Worm (Caenorhabditis elegans): ENCODE data around the gene Y97E10AL.1.

The Y97E10AL.1 gene

ce11 chrV:7985860-7986259, at the start of gene Y97E10AL.1:
Y97E10AL.1 (plus strand) TSS chrV:7986160.
- no peak for TF ChIP-seq unc-62 (GFP tag; optimal IDR thresholded peaks at IDR 0.05)

ce11 chrV:7937152-7937551, 48.8 kb upstream of the Y97E10AL.1 start, which contains the start of gene srsx-3:
srsx-3 (minus strand) TSS chrV:7937252.
- TF ChIP-seq unc-62 (GFP tag; optimal IDR thresholded peaks at IDR 0.05), result no peak

DNA sequence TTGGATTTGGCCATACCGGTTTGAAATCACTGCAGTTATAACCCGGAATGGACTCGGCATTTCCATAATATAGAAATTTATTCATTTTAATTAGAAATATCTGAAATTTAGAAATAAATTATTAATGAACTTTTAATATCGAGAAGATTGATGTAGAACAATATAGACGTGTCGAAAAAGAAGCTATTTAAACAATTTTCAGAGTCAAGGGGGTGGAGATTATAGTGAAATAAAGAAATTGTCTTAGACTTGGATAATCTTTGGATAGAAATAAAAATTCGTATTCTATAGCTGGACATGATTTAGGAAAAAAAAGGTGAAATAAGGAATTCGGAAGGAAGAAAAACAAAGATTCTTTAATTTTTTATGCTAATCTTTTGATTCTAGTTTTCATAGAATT, 45.7 kb upstream of the Y97E10AL.1 start, which contains the start of gene srt-53:
TSS of gene srt-53 (minus strand) at position 101 of the 400 bp plus-strand sequence.
- TF ChIP-seq unc-62 (GFP tag; optimal IDR thresholded peaks at IDR 0.05), result no peak

- no peak for TF ChIP-seq unc-62 (GFP tag; optimal IDR thresholded peaks at IDR 0.05)
Observed at ce11 chrV:7943568-7943967, 42.4 kb upstream of the Y97E10AL.1 start, which contains the start of gene Y97E10B.1. Y97E10B.1 (plus strand) TSS chrV:7943868.

DNA sequence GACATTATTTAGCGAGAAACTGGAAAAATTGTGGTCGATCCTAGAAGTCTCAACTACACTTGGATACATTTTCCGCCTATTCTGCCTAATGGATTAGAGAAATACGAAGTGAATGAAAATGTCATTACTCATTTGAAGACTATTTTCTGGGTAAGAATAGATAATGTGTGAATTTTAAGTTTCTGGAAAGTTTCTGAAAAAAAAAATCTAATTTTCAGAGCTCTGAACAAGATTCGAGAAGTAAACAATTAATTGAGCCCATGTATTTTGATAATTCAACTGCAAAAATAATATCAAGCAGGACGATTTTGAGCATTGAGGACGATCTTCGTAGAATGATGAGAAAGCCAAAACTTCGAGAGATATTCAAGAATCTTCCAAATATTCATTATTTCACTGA, 39.7 kb upstream of the Y97E10AL.1 start:
- TF ChIP-seq unc-62 (GFP tag; optimal IDR thresholded peaks at IDR 0.05), result no peak

DNA sequence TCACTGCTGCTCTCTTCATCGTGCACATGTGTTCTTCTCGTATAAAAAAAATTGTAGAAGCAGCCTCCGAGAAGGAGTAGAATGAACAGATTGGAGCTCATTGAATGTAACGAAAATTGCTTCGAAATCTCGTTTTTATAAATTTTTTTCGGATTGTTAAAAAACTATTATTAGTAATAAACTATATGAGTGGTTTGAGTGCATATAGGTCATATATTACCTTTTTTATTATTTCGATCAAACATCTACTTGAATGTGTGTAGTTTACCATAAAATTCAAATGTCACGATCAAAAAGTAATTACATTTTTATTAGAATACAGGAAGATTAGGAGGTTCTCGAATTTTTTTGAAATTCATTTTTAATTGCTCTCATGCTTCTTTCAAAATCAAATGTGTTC, 33.1 kb upstream of the Y97E10AL.1 start, which contains the start of gene clec-216:
TSS of gene clec-216 (minus strand) at position 101 of the 400 bp plus-strand sequence.
- TF ChIP-seq unc-62 (GFP tag; optimal IDR thresholded peaks at IDR 0.05), result no peak

DNA sequence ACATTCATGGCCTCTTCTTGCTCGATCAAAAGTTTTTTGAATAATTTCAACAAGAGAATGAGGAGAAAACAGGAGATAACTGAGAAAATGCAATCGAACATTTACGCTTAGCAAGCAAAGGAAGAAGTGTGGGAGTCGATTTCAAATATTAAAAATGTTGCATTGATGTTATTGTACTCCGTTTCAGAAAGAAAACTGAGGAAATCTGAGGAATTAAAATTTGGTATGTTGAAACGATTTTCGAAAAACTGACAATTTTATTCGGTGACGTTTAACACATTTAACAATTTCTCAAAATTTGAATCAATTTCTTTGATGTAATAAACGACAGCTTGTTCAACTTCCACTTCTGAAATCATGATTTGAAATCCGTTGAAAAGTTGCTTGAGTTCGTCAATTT, 31.4 kb upstream of the Y97E10AL.1 start, which contains the start of gene F26D11.13:
TSS of gene F26D11.13 (minus strand) at position 101 of the 400 bp plus-strand sequence.
- no peak for TF ChIP-seq unc-62 (GFP tag; optimal IDR thresholded peaks at IDR 0.05)

ce11 chrV:7955168-7955567, 30.8 kb upstream of the Y97E10AL.1 start, which contains the start of gene F26D11.12:
F26D11.12 (minus strand) TSS chrV:7955312.
- TF ChIP-seq unc-62 (GFP tag; optimal IDR thresholded peaks at IDR 0.05), result no peak

DNA sequence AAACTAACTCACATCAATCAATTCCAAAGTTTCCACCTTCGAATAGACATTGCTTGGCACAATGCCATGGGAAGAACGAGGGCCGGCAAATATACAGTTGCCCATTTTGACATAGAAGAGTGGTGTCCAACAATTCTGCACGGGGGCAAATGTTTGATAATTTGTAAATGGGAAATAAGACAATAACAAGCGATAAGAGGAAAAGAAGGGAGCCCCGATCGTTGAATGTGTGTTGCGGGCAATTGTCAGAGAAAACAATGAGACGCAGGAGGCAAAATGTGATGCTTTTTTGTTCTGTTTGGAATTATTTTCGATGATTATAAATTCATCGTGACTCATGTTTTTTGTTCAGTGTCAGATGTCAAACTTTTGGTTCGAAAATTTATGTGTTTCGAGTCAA, 29.7 kb upstream of the Y97E10AL.1 start, which contains the start of gene pals-34:
TSS of gene pals-34 (minus strand) at position 280 of the 400 bp plus-strand sequence.
- no peak for TF ChIP-seq unc-62 (GFP tag; optimal IDR thresholded peaks at IDR 0.05)

- no peak for TF ChIP-seq unc-62 (GFP tag; optimal IDR thresholded peaks at IDR 0.05)
Observed at ce11 chrV:7958740-7959320, 27.1 kb upstream of the Y97E10AL.1 start, which contains the start of the genes clec-217 and F26D11.2. clec-217 (minus strand) TSS chrV:7958840. F26D11.2 (plus strand) TSS chrV:7959270.

- no peak for TF ChIP-seq unc-62 (GFP tag; optimal IDR thresholded peaks at IDR 0.05)
Observed at ce11 chrV:7964429-7964828, 21.5 kb upstream of the Y97E10AL.1 start.

DNA sequence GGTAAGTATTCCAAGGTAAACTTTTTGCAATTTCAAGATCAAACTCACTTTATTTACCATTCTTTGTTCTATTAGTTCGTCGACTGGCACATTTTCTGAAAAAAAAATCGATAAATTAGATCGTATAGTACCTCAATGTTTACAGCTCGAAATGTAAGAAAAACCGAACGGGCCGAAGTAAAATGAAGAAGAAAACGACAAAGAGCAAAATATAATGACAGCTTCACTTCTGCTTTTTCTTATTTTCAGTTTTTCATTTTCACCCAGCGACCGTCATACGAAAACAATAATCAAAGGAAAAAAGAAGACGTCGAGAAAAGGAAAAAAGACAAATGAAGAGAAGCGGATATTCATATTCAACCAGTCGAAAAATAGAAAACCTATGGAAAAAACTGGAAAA, 16.9 kb upstream of the Y97E10AL.1 start, which contains the start of gene che-7:
TSS of gene che-7 (minus strand) at position 101 of the 400 bp plus-strand sequence.
- no peak for TF ChIP-seq unc-62 (GFP tag; optimal IDR thresholded peaks at IDR 0.05)

DNA sequence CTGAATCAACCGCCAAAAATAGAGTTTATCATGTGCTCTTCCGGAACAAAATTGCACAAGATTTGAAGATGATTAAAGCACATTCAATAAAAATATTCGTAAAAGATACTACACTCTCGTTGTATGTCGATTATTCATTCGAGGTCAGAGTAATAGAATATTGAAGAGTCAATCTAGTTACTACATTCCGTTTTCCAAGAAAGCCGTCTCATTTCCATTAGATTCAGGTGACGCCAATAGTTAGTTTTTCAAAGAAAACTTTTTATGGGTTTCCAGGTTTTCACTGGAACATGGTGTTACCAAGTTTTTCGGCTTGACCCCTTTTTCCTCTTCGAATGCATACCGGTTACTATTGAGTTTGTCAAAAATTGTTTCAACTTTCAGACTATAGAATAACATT, 15.4 kb upstream of the Y97E10AL.1 start:
- no peak for TF ChIP-seq unc-62 (GFP tag; optimal IDR thresholded peaks at IDR 0.05)

DNA sequence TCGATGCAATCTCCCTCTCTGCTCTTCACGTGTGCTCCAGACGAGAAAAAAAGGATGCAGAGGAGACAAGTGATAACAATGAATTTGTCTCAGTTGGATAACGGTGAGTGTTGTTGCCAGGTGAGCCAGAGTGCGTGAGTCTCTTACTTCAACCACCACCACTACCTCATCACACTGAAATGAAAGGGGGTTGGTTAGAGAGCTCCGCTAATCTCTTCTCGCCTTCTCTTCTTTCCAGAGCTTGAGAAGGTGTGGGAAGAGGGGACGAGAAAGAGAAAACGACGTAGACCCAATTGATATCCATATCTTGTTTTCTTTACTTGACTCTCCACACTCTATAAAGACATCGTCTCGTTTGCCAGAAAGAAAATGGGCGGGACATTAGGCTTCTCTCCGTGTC, 14.6 kb upstream of the Y97E10AL.1 start:
- TF ChIP-seq unc-62 (GFP tag; optimal IDR thresholded peaks at IDR 0.05), result no peak

DNA sequence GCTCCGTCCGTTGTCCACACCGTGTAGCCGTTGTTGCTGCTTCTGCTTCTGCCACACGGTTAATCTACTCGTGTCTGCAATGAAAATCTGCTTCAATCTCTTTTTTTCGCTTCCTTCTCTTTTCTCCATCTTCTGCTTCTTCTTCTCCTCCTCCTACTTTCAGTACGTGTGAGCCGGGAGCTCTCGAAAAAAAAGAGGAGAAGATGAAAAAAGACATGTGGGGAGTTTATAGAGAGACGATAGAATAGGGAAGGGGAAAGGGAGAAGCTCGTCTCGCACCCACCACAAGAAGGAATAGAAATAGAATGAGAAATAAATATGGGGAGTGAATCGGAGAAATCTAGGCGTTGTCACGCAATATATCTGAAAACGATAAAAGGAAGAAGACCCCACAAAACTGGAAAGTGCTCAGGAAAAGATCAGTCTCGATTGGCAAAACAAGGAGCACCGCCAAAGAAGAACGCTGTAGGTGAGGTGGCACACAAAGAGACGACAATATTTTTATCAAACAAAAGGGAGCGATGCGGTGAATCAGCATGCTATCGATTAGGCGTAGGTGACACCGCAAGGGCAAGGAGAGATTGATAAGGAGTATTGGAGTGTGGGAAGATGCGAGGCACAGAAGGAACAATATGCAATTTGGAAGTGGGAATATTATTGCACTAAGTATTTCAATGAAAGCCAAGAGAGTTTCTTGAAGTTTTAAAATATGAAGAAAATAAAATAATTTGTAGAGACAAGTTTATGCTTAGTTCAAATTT, 8.1 kb upstream of the Y97E10AL.1 start, which contains the start of gene let-413:
TSS of gene let-413 (minus strand) at position 76 of the 761 bp plus-strand sequence.
- no peak for TF ChIP-seq unc-62 (GFP tag; optimal IDR thresholded peaks at IDR 0.05)

DNA sequence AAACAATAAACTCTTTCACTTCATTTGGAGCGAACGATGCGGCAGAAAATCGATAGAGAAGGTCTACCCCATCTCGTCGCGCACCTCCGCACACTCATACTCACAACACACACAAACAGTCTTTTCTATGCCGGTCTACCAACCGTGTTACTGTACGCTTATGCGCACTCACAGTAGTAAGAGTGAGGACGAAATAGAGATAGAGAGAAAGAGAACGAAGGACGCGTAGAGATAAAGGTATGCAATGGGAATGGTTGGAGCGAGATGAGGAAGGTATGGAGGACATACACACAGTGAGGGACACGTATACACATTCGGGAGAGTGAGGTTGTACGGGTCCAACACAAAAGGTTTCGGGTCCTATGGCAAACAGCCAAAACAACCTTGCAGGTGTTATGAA, 7.2 kb upstream of the Y97E10AL.1 start:
- no peak for TF ChIP-seq unc-62 (GFP tag; optimal IDR thresholded peaks at IDR 0.05)
